Fruit fly (Drosophila melanogaster): ENCODE measurements around the gene FoxK.
A peak's percentile ranks its signal among the peaks of the same experiment; 100 is the strongest.

Gene FoxK

dm6 chr3L:11091943-11092609 is 28.5 kb downstream of the FoxK start (continued):
- TF ChIP-seq Taf1 (GFP tag; IDR thresholded peaks at IDR 0.05), result 0 out of 2 replicates have a peak, but pooled peaks have one; percentile 21
- 0 out of 2 replicates have a peak, but pooled peaks have one; percentile 21 for TF ChIP-seq amos (GFP tag; IDR thresholded peaks at IDR 0.05; ENCODE audit: partially characterized antibody)
- no peak for TF ChIP-seq CG8765 (GFP tag; IDR thresholded peaks at IDR 0.05)
- no peak for TF ChIP-seq Hr39 (optimal IDR thresholded peaks at IDR 0.05)
- no peak for TF ChIP-seq CG7745 (tag; optimal IDR thresholded peaks at IDR 0.05)
- peak; percentile 79 for TF ChIP-seq kni (GFP tag; optimal IDR thresholded peaks at IDR 0.05)
- TF ChIP-seq CG8281 (tag; optimal IDR thresholded peaks at IDR 0.05), result no peak
- no peak for TF ChIP-seq CG10274 (GFP tag; optimal IDR thresholded peaks at IDR 0.05)
- TF ChIP-seq croc (GFP tag; conservative IDR thresholded peaks at IDR 0.05), result no peak
- TF ChIP-seq Dref (GFP tag; IDR thresholded peaks at IDR 0.05), result no peak
- TF ChIP-seq CG10209 (GFP tag; optimal IDR thresholded peaks at IDR 0.05), result peak; percentile 34
- no peak for TF ChIP-seq mld (GFP tag; IDR thresholded peaks at IDR 0.05; ENCODE audit: partially characterized antibody)
- no peak for TF ChIP-seq Usf (GFP tag; optimal IDR thresholded peaks at IDR 0.05)
- no peak for TF ChIP-seq Optix (GFP tag; IDR thresholded peaks at IDR 0.05)
- TF ChIP-seq gem (tag; optimal IDR thresholded peaks at IDR 0.05), result peak; percentile 10
- TF ChIP-seq CG13894 (tag; optimal IDR thresholded peaks at IDR 0.05), result no peak
- peak; percentile 27 for TF ChIP-seq nmo (GFP tag; optimal IDR thresholded peaks at IDR 0.05)
- TF ChIP-seq cato (GFP tag; optimal IDR thresholded peaks at IDR 0.05; ENCODE audit: borderline replicate concordance), result no peak
- TF ChIP-seq mam (GFP tag; optimal IDR thresholded peaks at IDR 0.05), result peak; percentile 64
- TF ChIP-seq kah (GFP tag; optimal IDR thresholded peaks at IDR 0.05), result no peak
- peak; percentile 37 for TF ChIP-seq CG10654 (GFP tag; optimal IDR thresholded peaks at IDR 0.05)
- TF ChIP-seq Gsc (GFP tag; IDR thresholded peaks at IDR 0.05), result no peak
- no peak for TF ChIP-seq CG31365 (tag; optimal IDR thresholded peaks at IDR 0.05)
- no peak for TF ChIP-seq dati (GFP tag; IDR thresholded peaks at IDR 0.05)
- TF ChIP-seq Adf1 (GFP tag; IDR thresholded peaks at IDR 0.05), result no peak
- peak; percentile 34 for TF ChIP-seq sd (tag; optimal IDR thresholded peaks at IDR 0.05)
- no peak for TF ChIP-seq CG14860 (GFP tag; IDR thresholded peaks at IDR 0.05; ENCODE audit: partially characterized antibody)
- peak; percentile 48 for TF ChIP-seq lbe (GFP tag; optimal IDR thresholded peaks at IDR 0.05)
- peak; percentile 25 for TF ChIP-seq YL-1 (GFP tag; optimal IDR thresholded peaks at IDR 0.05)
- peak; percentile 67 for TF ChIP-seq psq (GFP tag; optimal IDR thresholded peaks at IDR 0.05)
- no peak for TF ChIP-seq CG14050 (GFP tag; IDR thresholded peaks at IDR 0.05)
- peak; percentile 37 to 98 for TF ChIP-seq Pdp1 (GFP tag; optimal IDR thresholded peaks at IDR 0.05)
- TF ChIP-seq ken (GFP tag; IDR thresholded peaks at IDR 0.05), result peak; percentile 73
- no peak for TF ChIP-seq CG15696 (tag; optimal IDR thresholded peaks at IDR 0.05)
- no peak for TF ChIP-seq twi (tag; optimal IDR thresholded peaks at IDR 0.05)
- TF ChIP-seq CG42726 (GFP tag; IDR thresholded peaks at IDR 0.05; ENCODE audit: partially characterized antibody), result no peak
- no peak for TF ChIP-seq Dll (GFP tag; IDR thresholded peaks at IDR 0.05; ENCODE audit: partially characterized antibody)
- TF ChIP-seq CG1792 (GFP tag; optimal IDR thresholded peaks at IDR 0.05), result peak; percentile 36
- 0 out of 2 replicates have a peak, but pooled peaks have one; percentile 26 for TF ChIP-seq Rx (GFP tag; IDR thresholded peaks at IDR 0.05)
- TF ChIP-seq sens-2 (GFP tag; IDR thresholded peaks at IDR 0.05), result no peak
- TF ChIP-seq CG30020 (tag; optimal IDR thresholded peaks at IDR 0.05), result no peak
- TF ChIP-seq row (GFP tag; IDR thresholded peaks at IDR 0.05), result no peak; the same call in 1 of the 3 replicates
- TF ChIP-seq gsb (GFP tag; IDR thresholded peaks at IDR 0.05), result no peak
- peak; percentile 38 for TF ChIP-seq Camta (GFP tag; optimal IDR thresholded peaks at IDR 0.05)
- TF ChIP-seq CG31388 (GFP tag; optimal IDR thresholded peaks at IDR 0.05), result no peak
- TF ChIP-seq Hr78 (GFP tag; optimal IDR thresholded peaks at IDR 0.05), result no peak
- peak; percentile 26 for TF ChIP-seq CG5180 (GFP tag; optimal IDR thresholded peaks at IDR 0.05)
- peak; percentile 30 for TF ChIP-seq Hand (GFP tag; optimal IDR thresholded peaks at IDR 0.05)
- TF ChIP-seq salm (tag; optimal IDR thresholded peaks at IDR 0.05), result no peak
